Worm (Caenorhabditis elegans) whole organism, L2 larva: ENCODE measurements around the gene ZC518.8.

Source experiments
- alr-1 ChIP-seq: fragments of 150-350 bp; optimal IDR thresholded peaks from 2 replicates; lab custom pipeline; 2014; ENCODE audit warnings: missing biosample characterization, missing genetic modification characterization
- fos-1 ChIP-seq: fragments of 150-350 bp; optimal IDR thresholded peaks from 2 replicates; lab custom pipeline; 2014; ENCODE audit warnings: missing biosample characterization, missing genetic modification characterization
- lin-11 ChIP-seq: fragments of 150-350 bp; sonication (generic microtip); optimal IDR thresholded peaks from 2 replicates; lab custom pipeline; 2014; ENCODE audit warnings: missing biosample characterization, missing genetic modification characterization, inconsistent platforms, mixed read lengths
- nhr-12 ChIP-seq: fragments of 150-350 bp; optimal IDR thresholded peaks from 2 replicates; lab custom pipeline; 2014; ENCODE audit warnings: missing biosample characterization, missing genetic modification characterization
- nhr-129 ChIP-seq: fragments of 150-350 bp; optimal IDR thresholded peaks from 2 replicates; lab custom pipeline; 2014; ENCODE audit warnings: missing biosample characterization, missing genetic modification characterization
- nhr-77 ChIP-seq: fragments of 150-350 bp; optimal IDR thresholded peaks from 2 replicates; lab custom pipeline; 2014; ENCODE audit warnings: missing biosample characterization, missing genetic modification characterization

ce11 chrIV:12391003-12391637 lies 29.4 kb upstream of the ZC518.8 start, which contains the start of the genes rps-23 and dpm-3:
- no peak for TF ChIP-seq alr-1
- TF ChIP-seq nhr-77 (tag; lab: Kevin White, UChicago) = peak; percentile 50
- TF ChIP-seq lin-11 (tag; lab: Kevin White, UChicago) = peak; percentile 97
- TF ChIP-seq fos-1 (tag; lab: Kevin White, UChicago) = peak; percentile 81
- TF ChIP-seq nhr-129 = peak; percentile 99
- no peak for TF ChIP-seq nhr-12 (tag; lab: Kevin White, UChicago)
